Worm (Caenorhabditis elegans) whole organism, mixed stage, embryonic: Measurements from ENCODE around the gene Y17G7B.22.
A peak's percentile ranks its signal among the peaks of the same experiment; 100 is the strongest.

Experiments
- bed-3 ChIP-seq: fragments of 200-800 bp; sonication (Bioruptor generic); optimal IDR thresholded peaks from 3 replicates; lab custom pipeline; 2018; ENCODE audit warnings: mild to moderate bottlenecking, missing genetic modification characterization, moderate library complexity, missing compliant biosample characterization
- flh-1 ChIP-seq: fragments of 200-800 bp; sonication (Bioruptor generic); optimal IDR thresholded peaks from 2 replicates; lab custom pipeline; 2018; ENCODE audit warnings: mild to moderate bottlenecking, missing genetic modification characterization, moderate library complexity, missing compliant biosample characterization
- ham-2 ChIP-seq: fragments of 200-800 bp; sonication (Bioruptor generic); optimal IDR thresholded peaks from 2 replicates; lab custom pipeline; 2018; ENCODE audit warnings: mild to moderate bottlenecking, missing genetic modification characterization, missing compliant biosample characterization
- lsy-2 ChIP-seq: fragments of 150-350 bp; optimal IDR thresholded peaks from 2 replicates; lab custom pipeline; 2014; ENCODE audit warnings: missing biosample characterization, missing genetic modification characterization
- nhr-2 ChIP-seq: fragments of 150-350 bp; optimal IDR thresholded peaks from 2 replicates; lab custom pipeline; 2014; ENCODE audit warnings: missing biosample characterization, missing genetic modification characterization
- nhr-28 ChIP-seq: fragments of 150-350 bp; optimal IDR thresholded peaks from 2 replicates; lab custom pipeline; 2014; ENCODE audit warnings: missing biosample characterization, missing genetic modification characterization
- nhr-76 ChIP-seq: sonication (generic microtip); optimal IDR thresholded peaks from 2 replicates; lab custom pipeline; 2017; ENCODE audit warnings: missing biosample characterization, missing genetic modification characterization
- pha-4 ChIP-seq: fragments of 150-350 bp; optimal IDR thresholded peaks from 2 replicates; lab custom pipeline; 2018; ENCODE audit warnings: missing biosample characterization, missing genetic modification reagents, missing genetic modification characterization
- unc-120 ChIP-seq: sonication (generic microtip); optimal IDR thresholded peaks from 2 replicates; lab custom pipeline; 2017; ENCODE audit warnings: missing genetic modification characterization, missing compliant biosample characterization; ENCODE audit not compliant: poor library complexity, severe bottlenecking

The Y17G7B.22 gene

ce11 chrII:12108843-12109242 is 41.0 kb downstream of the Y17G7B.22 start:
- TF ChIP-seq flh-1 (GFP tag; lab: Kevin White, UChicago) (no peak), lsy-2 (tag; lab: Kevin White, UChicago) (no peak), nhr-2 (tag; lab: Kevin White, UChicago) (no peak)

- TF ChIP-seq nhr-28 (tag; lab: Kevin White, UChicago), result no peak
- peak; percentile 59 for TF ChIP-seq ham-2 (GFP tag; lab: Kevin White, UChicago)
- TF ChIP-seq nhr-76 (tag; lab: Kevin White, UChicago), result no peak
- TF ChIP-seq bed-3 (GFP tag; lab: Kevin White, UChicago), result no peak
- no peak for TF ChIP-seq unc-120 (tag; lab: Kevin White, UChicago)
- no peak for TF ChIP-seq pha-4
Observed at ce11 chrII:12110997-12111396, 43.2 kb downstream of the Y17G7B.22 start.
